Fruit fly (Drosophila melanogaster) whole organism: ENCODE results near the gene CG12502.

ENCODE experiments used
- EcR ChIP-seq, 2 experiments: fragments of >200 bp; optimal IDR thresholded peaks; 2 replicates each; lab custom pipeline; 2017; ENCODE audit warnings: missing biosample characterization in 2 of 2, missing genetic modification characterization in 2 of 2, missing genetic modification reagents in 2 of 2
- pan ChIP-seq: fragments of >200 bp; optimal IDR thresholded peaks from 2 replicates; lab custom pipeline; 2017

DNA sequence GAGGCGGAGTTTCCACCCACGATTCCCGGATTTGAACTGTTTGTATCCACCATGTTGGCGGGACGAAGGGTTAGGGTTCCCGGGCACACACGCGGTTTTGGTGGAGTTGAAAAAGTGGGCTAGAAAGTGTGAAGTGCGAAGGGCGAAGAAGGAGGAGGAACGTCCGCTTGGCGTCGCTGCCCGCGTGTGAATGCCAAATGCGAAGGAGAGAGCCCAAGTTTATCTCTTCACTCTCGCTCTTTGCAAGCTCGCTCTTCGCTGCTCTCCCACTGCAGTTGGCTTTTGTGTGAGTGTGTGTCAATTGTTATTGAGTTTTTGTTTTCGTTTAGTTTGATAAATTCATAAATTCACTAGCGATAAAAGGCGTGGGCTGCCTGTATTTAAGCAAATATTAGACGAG, 15.7 kb downstream of the CG12502 start:
- TF ChIP-seq EcR (GFP tag; optimal IDR thresholded peaks at IDR 0.05; lab: Kevin White, UChicago): no peak
- no peak for TF ChIP-seq pan
